Worm (Caenorhabditis elegans) whole organism, young adult: Measurements from ENCODE around the gene stdh-4.

Experiments
- B0019.2 ChIP-seq: fragments of 200-800 bp; sonication (Bioruptor generic); conservative IDR thresholded peaks from 2 replicates; pipeline ENCODE4 v1.3.6; 2022; ENCODE audit warnings: missing genetic modification reagents, missing genetic modification characterization, missing compliant biosample characterization
- F10E7.11 ChIP-seq: sonication (generic microtip); optimal IDR thresholded peaks from 2 replicates; lab custom pipeline; 2017; ENCODE audit warnings: mild to moderate bottlenecking, missing genetic modification characterization, moderate library complexity, missing compliant biosample characterization
- F49E8.2 ChIP-seq: sonication (generic microtip); optimal IDR thresholded peaks from 3 replicates; lab custom pipeline; 2017; ENCODE audit warnings: missing genetic modification characterization, mild to moderate bottlenecking, missing compliant biosample characterization, antibody characterized with exemption, moderate library complexity; ENCODE audit not compliant: insufficient read depth
- F57A8.1 ChIP-seq: fragments of 200-800 bp; sonication (Bioruptor generic); optimal IDR thresholded peaks from 2 replicates; lab custom pipeline; 2018; ENCODE audit warnings: mild to moderate bottlenecking, missing genetic modification characterization, moderate library complexity, missing compliant biosample characterization
- F57C9.4 ChIP-seq: sonication (generic microtip); optimal IDR thresholded peaks from 2 replicates; lab custom pipeline; 2017; ENCODE audit warnings: mild to moderate bottlenecking, missing genetic modification characterization, missing compliant biosample characterization
- T07F8.4 ChIP-seq: sonication (generic microtip); optimal IDR thresholded peaks from 2 replicates; lab custom pipeline; 2016; ENCODE audit warnings: mild to moderate bottlenecking, missing genetic modification characterization, moderate library complexity, missing compliant biosample characterization
- Y53G8AR.9 ChIP-seq: fragments of 200-800 bp; sonication (Bioruptor generic); conservative IDR thresholded peaks from 2 replicates; pipeline ENCODE4 v1.3.6; 2022; ENCODE audit warnings: missing genetic modification reagents, missing genetic modification characterization, missing compliant biosample characterization
- Y56A3A.18 ChIP-seq: fragments of 200-800 bp; sonication (Bioruptor generic); IDR thresholded peaks from 2 replicates; pipeline ENCODE4 v1.3.6; 2022; ENCODE audit warnings: missing genetic modification reagents, missing genetic modification characterization, missing compliant biosample characterization
- ZK185.1 ChIP-seq: sonication (generic microtip); optimal IDR thresholded peaks from 2 replicates; lab custom pipeline; 2016; ENCODE audit warnings: mild to moderate bottlenecking, missing genetic modification characterization, missing compliant biosample characterization; ENCODE audit not compliant: poor library complexity, severe bottlenecking
- akir-1 ChIP-seq: fragments of 200-800 bp; sonication (Bioruptor generic); optimal IDR thresholded peaks from 2 replicates; lab custom pipeline; 2018; ENCODE audit warnings: mild to moderate bottlenecking, missing genetic modification characterization, moderate library complexity, missing compliant biosample characterization
- aptf-2 ChIP-seq: fragments of 200-800 bp; sonication (Bioruptor generic); conservative IDR thresholded peaks from 2 replicates; pipeline ENCODE4 v1.3.6; 2022; ENCODE audit warnings: missing genetic modification reagents, missing genetic modification characterization, missing compliant biosample characterization
- attf-5 ChIP-seq: fragments of 200-800 bp; sonication (Bioruptor generic); optimal IDR thresholded peaks from 2 replicates; lab custom pipeline; 2018; ENCODE audit warnings: mild to moderate bottlenecking, missing genetic modification characterization, missing compliant biosample characterization
- attf-6 ChIP-seq: fragments of 200-800 bp; sonication (Bioruptor generic); IDR thresholded peaks from 2 replicates; pipeline ENCODE4 v1.3.6; 2022; ENCODE audit warnings: missing genetic modification reagents, missing genetic modification characterization, missing compliant biosample characterization
- cebp-1 ChIP-seq, 2 experiments: fragments of 200-800 bp in 1 of 2; sonication (Bioruptor generic) in 1 of 2; sonication (generic microtip) in 1 of 2; IDR thresholded peaks in 1 of 2; optimal IDR thresholded peaks in 1 of 2; 2 replicates each; pipeline versions ENCODE4 v1.3.6 to Lab custom; 2017 to 2022; ENCODE audit warnings: missing compliant biosample characterization in 2 of 2, missing genetic modification characterization in 2 of 2, mild to moderate bottlenecking in 1 of 2, missing genetic modification reagents in 1 of 2, moderate library complexity in 1 of 2
- ceh-27 ChIP-seq: fragments of 200-800 bp; sonication (Bioruptor generic); optimal IDR thresholded peaks from 2 replicates; lab custom pipeline; 2018; ENCODE audit warnings: mild to moderate bottlenecking, missing genetic modification characterization, moderate library complexity, missing compliant biosample characterization
- ceh-40 ChIP-seq: fragments of 200-800 bp; sonication (Bioruptor generic); IDR thresholded peaks from 2 replicates; pipeline ENCODE4 v1.3.6; 2022; ENCODE audit warnings: missing genetic modification characterization, missing compliant biosample characterization
- ceh-58 ChIP-seq: fragments of 200-800 bp; sonication (Bioruptor generic); IDR thresholded peaks from 2 replicates; pipeline ENCODE4 v1.3.6; 2022; ENCODE audit warnings: missing genetic modification characterization, missing compliant biosample characterization
- egl-18 ChIP-seq: fragments of 200-800 bp; sonication (Bioruptor generic); IDR thresholded peaks from 2 replicates; pipeline ENCODE4 v1.3.6; 2022; ENCODE audit warnings: missing genetic modification reagents, missing genetic modification characterization, missing compliant biosample characterization
- egl-44 ChIP-seq: fragments of 200-800 bp; sonication (Bioruptor generic); IDR thresholded peaks from 2 replicates; pipeline ENCODE4 v1.3.6; 2022; ENCODE audit warnings: missing genetic modification reagents, missing genetic modification characterization, missing compliant biosample characterization
- ekl-4 ChIP-seq: fragments of 200-800 bp; sonication (Bioruptor generic); IDR thresholded peaks from 2 replicates; pipeline ENCODE4 v1.3.6; 2022; ENCODE audit warnings: missing genetic modification reagents, missing genetic modification characterization, missing compliant biosample characterization
- gei-17 ChIP-seq: fragments of 200-800 bp; sonication (Bioruptor generic); optimal IDR thresholded peaks from 2 replicates; lab custom pipeline; 2018; ENCODE audit warnings: mild to moderate bottlenecking, missing genetic modification characterization, missing compliant biosample characterization
- hlh-26 ChIP-seq: fragments of 200-800 bp; sonication (Bioruptor generic); conservative IDR thresholded peaks from 2 replicates; pipeline ENCODE4 v1.3.6; 2022; ENCODE audit warnings: missing genetic modification reagents, missing genetic modification characterization, missing compliant biosample characterization
- lin-26 ChIP-seq: fragments of 200-800 bp; sonication (Bioruptor generic); IDR thresholded peaks from 2 replicates; pipeline ENCODE4 v1.3.6; 2022; ENCODE audit warnings: missing genetic modification reagents, missing genetic modification characterization, missing compliant biosample characterization
- lsl-1 ChIP-seq: fragments of 200-800 bp; sonication (Bioruptor generic); optimal IDR thresholded peaks from 2 replicates; lab custom pipeline; 2018; ENCODE audit warnings: mild to moderate bottlenecking, missing genetic modification characterization, moderate library complexity, missing compliant biosample characterization
- madf-3 ChIP-seq: fragments of 200-800 bp; sonication (Bioruptor generic); IDR thresholded peaks from 2 replicates; pipeline ENCODE4 v1.3.6; 2022; ENCODE audit warnings: missing genetic modification reagents, missing genetic modification characterization, missing compliant biosample characterization
- madf-6 ChIP-seq: fragments of 200-800 bp; sonication (Bioruptor generic); IDR thresholded peaks from 2 replicates; pipeline ENCODE4 v1.3.6; 2022; ENCODE audit warnings: missing genetic modification reagents, missing genetic modification characterization, missing compliant biosample characterization
- mel-28 ChIP-seq: sonication (generic microtip); optimal IDR thresholded peaks from 2 replicates; lab custom pipeline; 2016; ENCODE audit warnings: borderline replicate concordance, mild to moderate bottlenecking, missing genetic modification characterization, missing compliant biosample characterization
- mes-4 ChIP-seq: sonication (generic microtip); optimal IDR thresholded peaks from 2 replicates; lab custom pipeline; 2016; ENCODE audit warnings: missing genotype, missing genetic modification characterization, missing compliant biosample characterization
- sea-2 ChIP-seq: fragments of 200-800 bp; sonication (Bioruptor generic); IDR thresholded peaks from 2 replicates; pipeline ENCODE4 v1.3.6; 2022; ENCODE audit warnings: missing genetic modification characterization, missing compliant biosample characterization
- snpc-1.3 ChIP-seq: sonication (generic microtip); optimal IDR thresholded peaks from 2 replicates; lab custom pipeline; 2017; ENCODE audit warnings: missing genetic modification characterization, mild to moderate bottlenecking, missing compliant biosample characterization, antibody characterized with exemption, moderate library complexity, missing genotype, missing genetic modification reagents; ENCODE audit not compliant: insufficient read depth
- sptf-2 ChIP-seq: fragments of 200-800 bp; sonication (Bioruptor generic); optimal IDR thresholded peaks from 2 replicates; lab custom pipeline; 2018; ENCODE audit warnings: mild to moderate bottlenecking, missing genetic modification characterization, missing compliant biosample characterization
- tbx-9 ChIP-seq: sonication (generic microtip); optimal IDR thresholded peaks from 2 replicates; lab custom pipeline; 2016; ENCODE audit warnings: borderline replicate concordance, missing genetic modification characterization, inconsistent platforms, missing compliant biosample characterization
- zfh-2 ChIP-seq: fragments of 200-800 bp; sonication (Bioruptor generic); conservative IDR thresholded peaks from 2 replicates; pipeline ENCODE4 v1.3.6; 2022; ENCODE audit warnings: missing genetic modification reagents, missing genetic modification characterization, missing compliant biosample characterization
- ztf-18 ChIP-seq: sonication (generic microtip); optimal IDR thresholded peaks from 2 replicates; lab custom pipeline; 2016; ENCODE audit warnings: missing genotype, mild to moderate bottlenecking, missing genetic modification characterization, missing compliant biosample characterization
- ztf-25 ChIP-seq: fragments of 200-800 bp; sonication (Bioruptor generic); IDR thresholded peaks from 2 replicates; pipeline ENCODE4 v1.3.6; 2022; ENCODE audit warnings: missing genetic modification reagents, missing genetic modification characterization, missing compliant biosample characterization

Gene stdh-4

DNA sequence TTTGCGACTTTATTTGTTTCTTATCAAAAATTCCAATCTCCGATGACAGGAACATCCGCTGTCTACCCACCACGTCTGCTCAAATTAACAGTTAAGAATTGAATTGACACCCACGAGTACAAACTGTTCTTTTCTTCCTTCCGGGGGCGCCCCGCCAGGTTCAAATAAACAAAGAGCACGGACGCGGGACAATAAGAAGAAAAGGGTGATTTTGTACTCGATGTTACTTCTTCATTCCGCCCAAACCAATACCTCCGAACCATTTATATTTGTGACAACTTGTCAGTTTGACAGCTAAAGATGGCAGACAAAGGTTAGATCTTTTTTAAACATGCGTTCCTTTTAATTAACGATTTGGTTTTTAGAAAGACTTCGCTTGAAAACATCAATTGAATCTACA, 23.3 kb upstream of the stdh-4 start, which contains the start of gene otpl-6:
otpl-6 (plus strand) TSS at position 301 of the 400 bp plus-strand sequence.
- TF ChIP-seq T07F8.4 = no peak
- TF ChIP-seq lsl-1 (GFP tag; lab: Kevin White, UChicago) = no peak
- TF ChIP-seq sptf-2 (GFP tag; lab: Kevin White, UChicago) = no peak
- TF ChIP-seq egl-18 = no peak
- TF ChIP-seq akir-1 = no peak
- no peak for TF ChIP-seq mes-4 (tag; lab: Kevin White, UChicago)
- no peak for TF ChIP-seq zfh-2
- TF ChIP-seq ceh-40 (GFP tag; lab: Robert Waterston, UW) = no peak
- TF ChIP-seq ZK185.1 = no peak
- no peak for TF ChIP-seq Y56A3A.18 (GFP tag; lab: Robert Waterston, UW)

ce11 chrV:8529219-8529618, 19.9 kb upstream of the stdh-4 start, which contains the start of gene otpl-5:
Gene otpl-5 (plus strand): TSS chrV:8529519.
- TF ChIP-seq aptf-2 (GFP tag; lab: Robert Waterston, UW) (no peak), tbx-9 (no peak), lin-26 (no peak), cebp-1 (GFP tag; IDR thresholded peaks at IDR 0.05; lab: Robert Waterston, UW) (no peak), cebp-1 (tag; optimal IDR thresholded peaks at IDR 0.05; lab: Kevin White, UChicago) (no peak), F10E7.11 (tag; lab: Kevin White, UChicago) (no peak), attf-5 (GFP tag; lab: Kevin White, UChicago) (no peak), ztf-18 (tag; lab: Kevin White, UChicago) (no peak), hlh-26 (GFP tag; lab: Robert Waterston, UW) (no peak), attf-6 (GFP tag; lab: Robert Waterston, UW) (no peak), ztf-25 (no peak), madf-3 (GFP tag; lab: Robert Waterston, UW) (no peak)

DNA sequence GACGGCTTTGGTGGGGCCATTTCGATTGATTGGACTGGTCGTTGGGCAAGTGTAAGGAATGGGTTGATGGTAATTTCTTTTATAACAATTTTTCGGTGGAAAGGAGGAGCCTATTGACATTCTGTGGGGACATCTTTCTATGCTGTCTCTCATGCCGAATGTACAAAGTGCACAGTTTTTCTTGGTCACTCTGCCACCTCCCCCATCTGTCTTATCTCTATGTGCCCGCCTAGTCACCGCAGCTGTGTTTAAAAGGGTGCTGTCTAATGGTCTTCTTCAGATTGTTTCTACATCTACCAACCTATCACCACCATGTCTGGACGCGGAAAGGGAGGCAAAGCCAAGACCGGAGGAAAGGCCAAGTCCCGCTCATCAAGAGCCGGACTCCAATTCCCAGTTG, 16.0 kb upstream of the stdh-4 start, which contains the start of the genes his-8 and his-7:
his-8 (minus strand) TSS at position 20 of the 400 bp plus-strand sequence.
his-7 (plus strand) TSS at position 313 of the 400 bp plus-strand sequence.
- peak; percentile 5; the same call in 1 of the 2 replicates for TF ChIP-seq madf-6
- TF ChIP-seq, all 124 proteins: peak for 1; not testable (repeated sequence) for 123

DNA sequence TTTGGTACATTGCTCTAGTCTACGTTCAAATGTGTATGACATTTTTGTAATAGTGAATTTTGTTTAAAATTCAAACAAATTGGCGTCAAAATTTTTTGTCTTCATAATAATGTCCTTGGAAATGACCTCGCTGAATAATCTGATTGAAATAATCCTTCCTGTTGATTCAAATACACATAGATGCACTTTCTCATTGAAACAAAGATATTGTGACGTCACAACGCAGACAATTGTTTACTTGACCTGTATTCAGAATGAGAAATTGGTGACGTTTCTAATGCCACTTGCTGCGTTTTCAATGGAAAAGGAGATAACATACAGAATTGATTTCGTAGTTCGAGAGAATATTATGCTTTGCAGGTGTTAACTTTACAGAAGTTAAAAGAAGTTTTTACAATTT, 15.2 kb upstream of the stdh-4 start:
- TF ChIP-seq mes-4 (tag; lab: Kevin White, UChicago) (no peak), ztf-18 (tag; lab: Kevin White, UChicago) (no peak), egl-44 (GFP tag; lab: Robert Waterston, UW) (no peak), F57A8.1 (GFP tag; lab: Kevin White, UChicago) (no peak), T07F8.4 (no peak), F57C9.4 (tag; lab: Kevin White, UChicago) (no peak), gei-17 (GFP tag; lab: Kevin White, UChicago) (no peak), B0019.2 (GFP tag; lab: Robert Waterston, UW) (no peak), ceh-27 (no peak), lsl-1 (GFP tag; lab: Kevin White, UChicago) (no peak), snpc-1.3 (tag; lab: Kevin White, UChicago) (no peak), ekl-4 (no peak), F49E8.2 (no peak), mel-28 (no peak), sea-2 (GFP tag; lab: Robert Waterston, UW) (no peak), attf-5 (GFP tag; lab: Kevin White, UChicago) (no peak), ceh-58 (GFP tag; lab: Robert Waterston, UW) (no peak), Y53G8AR.9 (no peak)
